Worm (Caenorhabditis elegans): ENCODE results near the gene hacl-1.

DNA sequence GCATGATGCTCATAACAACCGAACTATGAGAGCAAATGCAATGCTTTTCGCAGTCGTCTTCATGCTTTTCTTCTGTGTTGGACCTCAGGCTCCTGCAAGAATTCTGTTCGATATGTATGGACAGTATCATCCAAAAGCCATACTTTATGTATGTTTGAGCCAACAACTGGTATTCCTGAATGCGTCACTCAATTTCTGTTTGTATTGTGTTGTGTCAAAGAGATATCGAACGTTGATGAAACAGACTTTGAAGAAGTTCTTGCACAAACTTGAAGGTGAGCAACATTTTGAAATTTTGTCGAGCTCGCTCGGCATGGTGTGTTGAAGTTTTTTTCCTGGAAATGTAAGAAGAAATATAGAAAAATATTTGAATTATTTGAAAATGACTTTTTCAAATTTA, 20.2 kb upstream of the hacl-1 start:
- TF ChIP-seq dao-5 (tag; optimal IDR thresholded peaks at IDR 0.05): no peak
- no peak for TF ChIP-seq him-1 (tag; optimal IDR thresholded peaks at IDR 0.05)
- TF ChIP-seq W03F9.2 (tag; optimal IDR thresholded peaks at IDR 0.05): no peak

All from whole organism, L4/young adult.